Fruit fly (Drosophila melanogaster): ENCODE data around the gene CG7968.
A peak's percentile ranks its signal among the peaks of the same experiment; 100 is the strongest.

The CG7968 gene

dm6 chr2L:13835959-13836358 lies 13.2 kb upstream of the CG7968 start (continued):
- TF ChIP-seq sens (GFP tag) (no peak), CG9215 (GFP tag; IDR thresholded peaks at IDR 0.05) (no peak), Dbx (GFP tag; IDR thresholded peaks at IDR 0.05) (0 out of 3 replicates have a peak, but pooled peaks have one; percentile 9), CG9932 (GFP tag; IDR thresholded peaks at IDR 0.05) (no peak), CG17359 (tag; optimal IDR thresholded peaks at IDR 0.05) (no peak), CG12155 (GFP tag; optimal IDR thresholded peaks at IDR 0.05) (no peak), Max (GFP tag; optimal IDR thresholded peaks at IDR 0.05) (no peak), Kr (GFP tag; optimal IDR thresholded peaks at IDR 0.05) (no peak), CG4424 (GFP tag; optimal IDR thresholded peaks at IDR 0.05) (no peak), CG17829 (tag; optimal IDR thresholded peaks at IDR 0.05) (no peak), croc (GFP tag; conservative IDR thresholded peaks at IDR 0.05) (no peak), phol (tag; optimal IDR thresholded peaks at IDR 0.05) (no peak), Ptx1 (GFP tag; IDR thresholded peaks at IDR 0.05) (no peak), Xrp1 (GFP tag; IDR thresholded peaks at IDR 0.05) (no peak), CG30403 (GFP tag; optimal IDR thresholded peaks at IDR 0.05) (no peak), Sox102F (GFP tag; optimal IDR thresholded peaks at IDR 0.05) (no peak), C15 (GFP tag; IDR thresholded peaks at IDR 0.05) (no peak), CHES-1-like (GFP tag; optimal IDR thresholded peaks at IDR 0.05) (no peak), insv (GFP tag; optimal IDR thresholded peaks at IDR 0.05) (no peak), CG11456 (GFP tag; IDR thresholded peaks at IDR 0.05) (peak; percentile 61; the same call in 1 of the 3 replicates), CG7271 (tag; optimal IDR thresholded peaks at IDR 0.05) (no peak), CG10209 (GFP tag; optimal IDR thresholded peaks at IDR 0.05) (no peak), Mes4 (GFP tag; optimal IDR thresholded peaks at IDR 0.05) (no peak), bab2 (GFP tag; optimal IDR thresholded peaks at IDR 0.05) (no peak), crol (GFP tag; IDR thresholded peaks at IDR 0.05) (0 out of 2 replicates have a peak, but pooled peaks have one; percentile 9), ssp (GFP tag; IDR thresholded peaks at IDR 0.05) (no peak), eve (GFP tag; optimal IDR thresholded peaks at IDR 0.05) (no peak), CG6854 (GFP tag; optimal IDR thresholded peaks at IDR 0.05) (no peak)

- TF ChIP-seq CG2678 (tag; optimal IDR thresholded peaks at IDR 0.05) (no peak), CG13894 (tag; optimal IDR thresholded peaks at IDR 0.05) (peak; percentile 25), Oaz (GFP tag; IDR thresholded peaks at IDR 0.05) (no peak), CG15073 (GFP tag; optimal IDR thresholded peaks at IDR 0.05) (no peak), Elba2 (GFP tag; optimal IDR thresholded peaks at IDR 0.05) (peak; percentile 41), CG7372 (GFP tag; IDR thresholded peaks at IDR 0.05) (no peak), sd (tag; optimal IDR thresholded peaks at IDR 0.05) (peak; percentile 72), Dek (tag; optimal IDR thresholded peaks at IDR 0.05) (no peak), Awh (GFP tag; IDR thresholded peaks at IDR 0.05) (no peak), CG1233 (GFP tag; optimal IDR thresholded peaks at IDR 0.05) (no peak), lbe (GFP tag; optimal IDR thresholded peaks at IDR 0.05) (peak; percentile 45), Adf1 (GFP tag; IDR thresholded peaks at IDR 0.05) (peak; percentile 48; the same call in 1 of the 2 replicates), insv (GFP tag; optimal IDR thresholded peaks at IDR 0.05) (peak in 1 of 2 experiments; percentile 89), vvl (GFP tag; IDR thresholded peaks at IDR 0.05) (0 out of 2 replicates have a peak, but pooled peaks have one; percentile 52), CG14860 (GFP tag; IDR thresholded peaks at IDR 0.05; ENCODE audit: partially characterized antibody) (no peak), kni (GFP tag; optimal IDR thresholded peaks at IDR 0.05) (peak; percentile 48), CG2199 (GFP tag; IDR thresholded peaks at IDR 0.05) (0 out of 3 replicates have a peak, but pooled peaks have one; percentile 54), CG6175 (GFP tag; IDR thresholded peaks at IDR 0.05) (peak; percentile 92; the same call in 2 of the 3 replicates), CG12769 (tag; optimal IDR thresholded peaks at IDR 0.05) (peak; percentile 79), cwo (GFP tag; optimal IDR thresholded peaks at IDR 0.05) (peak; percentile 83), toy (GFP tag; IDR thresholded peaks at IDR 0.05) (no peak), CG2120 (GFP tag; optimal IDR thresholded peaks at IDR 0.05) (no peak), Lhr (GFP tag; optimal IDR thresholded peaks at IDR 0.05) (no peak), Dfd (GFP tag; optimal IDR thresholded peaks at IDR 0.05) (no peak), Sry-δ (GFP tag; optimal IDR thresholded peaks at IDR 0.05) (no peak), so (GFP tag; IDR thresholded peaks at IDR 0.05) (peak; percentile 32; the same call in 1 of the 3 replicates)
These were observed 11.6 kb upstream of the CG7968 start for dm6 chr2L:13837579-13837978.
